Fruit fly (Drosophila melanogaster): ENCODE data around the gene CG44774.

Gene CG44774

dm6 chrX:4918228-4919022 lies 19.5 kb downstream of the CG44774 start, which contains the start of the genes CG4041 and Hgsnat (continued):
- TF ChIP-seq hth (optimal IDR thresholded peaks at IDR 0.05) (no peak), gro (GFP tag; optimal IDR thresholded peaks at IDR 0.05) (no peak), Ets97D (GFP tag; optimal IDR thresholded peaks at IDR 0.05) (peak; percentile 46), MESR4 (GFP tag; optimal IDR thresholded peaks at IDR 0.05) (peak; percentile 38), CG4328 (GFP tag; optimal IDR thresholded peaks at IDR 0.05) (no peak), NC2β (GFP tag; optimal IDR thresholded peaks at IDR 0.05) (no peak), CG7987 (GFP tag; optimal IDR thresholded peaks at IDR 0.05) (no peak), CG32532 (GFP tag; IDR thresholded peaks at IDR 0.05) (no peak), Med (GFP tag) (peak; percentile 49), CG11456 (GFP tag; IDR thresholded peaks at IDR 0.05) (no peak), CG11398 (GFP tag; optimal IDR thresholded peaks at IDR 0.05) (no peak), Hr39 (optimal IDR thresholded peaks at IDR 0.05) (no peak), Bgb (GFP tag; IDR thresholded peaks at IDR 0.05; ENCODE audit: partially characterized antibody) (no peak), CG3995 (GFP tag; optimal IDR thresholded peaks at IDR 0.05) (no peak), CG9876 (GFP tag; optimal IDR thresholded peaks at IDR 0.05) (no peak), CG6791 (GFP tag; IDR thresholded peaks at IDR 0.05; ENCODE audit: partially characterized antibody) (no peak), ssp (GFP tag; IDR thresholded peaks at IDR 0.05) (no peak), CG7357 (GFP tag; IDR thresholded peaks at IDR 0.05) (no peak), CG9437 (GFP tag; optimal IDR thresholded peaks at IDR 0.05) (no peak), Taf1 (GFP tag; IDR thresholded peaks at IDR 0.05) (no peak), CG6854 (GFP tag; optimal IDR thresholded peaks at IDR 0.05) (no peak), CG10979 (tag; optimal IDR thresholded peaks at IDR 0.05) (no peak), CG4424 (GFP tag; optimal IDR thresholded peaks at IDR 0.05) (peak; percentile 4), CG7372 (GFP tag; IDR thresholded peaks at IDR 0.05) (no peak), wdn (GFP tag; IDR thresholded peaks at IDR 0.05) (no peak), CG6689 (GFP tag; IDR thresholded peaks at IDR 0.05) (no peak), maf-S (GFP tag; optimal IDR thresholded peaks at IDR 0.05) (no peak), CG5180 (GFP tag; optimal IDR thresholded peaks at IDR 0.05) (no peak), HLH4C (GFP tag; IDR thresholded peaks at IDR 0.05; ENCODE audit: partially characterized antibody) (no peak), lmd (GFP tag; IDR thresholded peaks at IDR 0.05) (no peak), Adf1 (GFP tag; IDR thresholded peaks at IDR 0.05) (no peak), chn (GFP tag; optimal IDR thresholded peaks at IDR 0.05) (no peak), CG15514 (GFP tag; optimal IDR thresholded peaks at IDR 0.05) (peak; percentile 4), Hmr (GFP tag; optimal IDR thresholded peaks at IDR 0.05) (no peak), CG10267 (tag; optimal IDR thresholded peaks at IDR 0.05) (peak; percentile 89), Asciz (GFP tag; optimal IDR thresholded peaks at IDR 0.05) (no peak), knrl (GFP tag; IDR thresholded peaks at IDR 0.05; ENCODE audit: partially characterized antibody) (no peak), Xrp1 (GFP tag; IDR thresholded peaks at IDR 0.05) (no peak), CG15601 (tag; optimal IDR thresholded peaks at IDR 0.05) (no peak), ash1 (GFP tag; optimal IDR thresholded peaks at IDR 0.05) (no peak), Max (GFP tag; optimal IDR thresholded peaks at IDR 0.05) (peak; percentile 31), btn (GFP tag; optimal IDR thresholded peaks at IDR 0.05) (no peak), ro (GFP tag; IDR thresholded peaks at IDR 0.05) (no peak), B-H1 (GFP tag; IDR thresholded peaks at IDR 0.05) (no peak), bowl (GFP tag; IDR thresholded peaks at IDR 0.05) (no peak), sd (tag; optimal IDR thresholded peaks at IDR 0.05) (no peak), CG6654 (GFP tag; optimal IDR thresholded peaks at IDR 0.05) (no peak), inv (GFP tag; IDR thresholded peaks at IDR 0.05; ENCODE audit: partially characterized antibody) (no peak), CG1529 (GFP tag; optimal IDR thresholded peaks at IDR 0.05) (no peak), tin (GFP tag; optimal IDR thresholded peaks at IDR 0.05) (peak; percentile 22), CG10209 (GFP tag; optimal IDR thresholded peaks at IDR 0.05) (no peak)
